Worm (Caenorhabditis elegans) whole organism, L2 larva: ENCODE measurements around the gene ZK353.3.

ENCODE experiments used
- R02D3.7 ChIP-seq: fragments of 150-350 bp; optimal IDR thresholded peaks from 2 replicates; lab custom pipeline; 2014; ENCODE audit warnings: missing biosample characterization, missing genetic modification characterization
- ama-1 ChIP-seq: fragments of 150-350 bp; optimal IDR thresholded peaks from 2 replicates; lab custom pipeline; 2018; ENCODE audit warnings: inconsistent platforms
- blmp-1 ChIP-seq: sonication (generic microtip); optimal IDR thresholded peaks from 2 replicates; lab custom pipeline; 2017; ENCODE audit warnings: missing genetic modification characterization, mild to moderate bottlenecking, missing compliant biosample characterization, antibody characterized with exemption, moderate library complexity; ENCODE audit not compliant: insufficient read depth
- egl-27 ChIP-seq: sonication (generic microtip); optimal IDR thresholded peaks from 3 replicates; lab custom pipeline; 2017; ENCODE audit warnings: missing biosample characterization, missing genetic modification reagents, missing genetic modification characterization
- elt-1 ChIP-seq: fragments of 150-350 bp; optimal IDR thresholded peaks from 2 replicates; lab custom pipeline; 2014; ENCODE audit warnings: missing biosample characterization, missing genetic modification characterization
- lin-13 ChIP-seq: fragments of 150-350 bp; optimal IDR thresholded peaks from 2 replicates; lab custom pipeline; 2014; ENCODE audit warnings: missing biosample characterization, missing genetic modification reagents, missing genetic modification characterization
- lin-39 ChIP-seq: fragments of 150-350 bp; optimal IDR thresholded peaks from 2 replicates; lab custom pipeline; 2014; ENCODE audit warnings: missing biosample characterization, missing genetic modification reagents, missing genetic modification characterization
- lsy-2 ChIP-seq, 2 experiments: fragments of 150-350 bp in 1 of 2; sonication (generic microtip) in 1 of 2; optimal IDR thresholded peaks; 2 replicates each; lab custom pipeline; 2014 to 2017; ENCODE audit warnings: missing biosample characterization in 2 of 2, missing genetic modification characterization in 2 of 2
- mdl-1 ChIP-seq, 2 experiments: fragments of 150-350 bp in 1 of 2; sonication (generic microtip) in 1 of 2; optimal IDR thresholded peaks; 2 replicates each; lab custom pipeline; 2017; ENCODE audit warnings: missing biosample characterization in 2 of 2, missing genetic modification characterization in 2 of 2
- nhr-12 ChIP-seq: fragments of 150-350 bp; optimal IDR thresholded peaks from 2 replicates; lab custom pipeline; 2014; ENCODE audit warnings: missing biosample characterization, missing genetic modification characterization
- nhr-25 ChIP-seq: fragments of 150-350 bp; sonication (generic microtip); optimal IDR thresholded peaks from 3 replicates; lab custom pipeline; 2014; ENCODE audit warnings: missing biosample characterization, missing genetic modification characterization
- nhr-77 ChIP-seq: fragments of 150-350 bp; optimal IDR thresholded peaks from 2 replicates; lab custom pipeline; 2014; ENCODE audit warnings: missing biosample characterization, missing genetic modification characterization
- unc-39 ChIP-seq: fragments of 150-350 bp; optimal IDR thresholded peaks from 2 replicates; lab custom pipeline; 2014; ENCODE audit warnings: missing biosample characterization, missing genetic modification characterization
- zag-1 ChIP-seq: fragments of 150-350 bp; optimal IDR thresholded peaks from 2 replicates; lab custom pipeline; 2014; ENCODE audit warnings: missing biosample characterization, missing genetic modification characterization

- no peak for TF ChIP-seq lin-13
- TF ChIP-seq egl-27 (tag; lab: Kevin White, UChicago): no peak
- TF ChIP-seq nhr-12 (tag; lab: Kevin White, UChicago): no peak
- no peak for TF ChIP-seq unc-39 (tag; lab: Kevin White, UChicago)
- no peak for TF ChIP-seq nhr-77
- no peak for TF ChIP-seq elt-1
- TF ChIP-seq mdl-1 (tag; optimal IDR thresholded peaks at IDR 0.05; lab: Kevin White, UChicago): no peak
- TF ChIP-seq ama-1: no peak
- no peak for TF ChIP-seq nhr-25 (tag; lab: Kevin White, UChicago)
- TF ChIP-seq blmp-1 (tag; lab: Kevin White, UChicago): no peak
- TF ChIP-seq lsy-2 (tag; optimal IDR thresholded peaks at IDR 0.05; lab: Kevin White, UChicago): no peak
- no peak for TF ChIP-seq R02D3.7
- TF ChIP-seq zag-1 (tag; lab: Kevin White, UChicago): no peak
- TF ChIP-seq lin-39 (tag; lab: Kevin White, UChicago): no peak
These were observed 25.6 kb upstream of the ZK353.3 start for ce11 chrIII:8370188-8370587.
